Fruit fly (Drosophila melanogaster) whole organism, prepupa: Measurements from ENCODE around the gene Rad60.

Experiments
- CG10631 ChIP-seq: fragments of 200-800 bp; sonication (Bioruptor generic); optimal IDR thresholded peaks from 2 replicates; lab custom pipeline; 2016; ENCODE audit warnings: missing biosample characterization, missing genetic modification characterization
- CG10669 ChIP-seq: fragments of 200-800 bp; sonication (Bioruptor generic); optimal IDR thresholded peaks from 3 replicates; lab custom pipeline; 2018; ENCODE audit warnings: missing biosample characterization, mild to moderate bottlenecking, missing genetic modification characterization, moderate library complexity
- CG11294 ChIP-seq: fragments of 200-800 bp; sonication (Bioruptor generic); IDR thresholded peaks from 2 replicates; pipeline ENCODE4 v1.3.6; 2022; ENCODE audit warnings: missing biosample characterization, missing genetic modification characterization
- CG11762 ChIP-seq: fragments of 200-800 bp; sonication (Bioruptor generic); optimal IDR thresholded peaks from 3 replicates; lab custom pipeline; 2016; ENCODE audit warnings: missing biosample characterization, missing genetic modification characterization; ENCODE audit not compliant: insufficient read depth
- CG11902 ChIP-seq: fragments of 200-800 bp; sonication (Bioruptor generic); optimal IDR thresholded peaks from 3 replicates; lab custom pipeline; 2016; ENCODE audit warnings: missing biosample characterization, missing genetic modification characterization
- CG15336 ChIP-seq: fragments of 200-800 bp; sonication (Bioruptor generic); IDR thresholded peaks from 2 replicates; pipeline ENCODE4 v1.3.6; 2022; ENCODE audit warnings: missing biosample characterization, missing genetic modification characterization
- CG1621 ChIP-seq: fragments of 200-800 bp; sonication (Bioruptor generic); optimal IDR thresholded peaks from 3 replicates; lab custom pipeline; 2018; ENCODE audit warnings: missing biosample characterization, mild to moderate bottlenecking, missing genetic modification characterization
- CG16779 ChIP-seq: fragments of 200-800 bp; sonication (Bioruptor generic); optimal IDR thresholded peaks from 3 replicates; lab custom pipeline; 2017; ENCODE audit warnings: missing biosample characterization, mild to moderate bottlenecking, missing genetic modification characterization
- CG3032 ChIP-seq: fragments of 200-800 bp; optimal IDR thresholded peaks from 2 replicates; lab custom pipeline; 2019; ENCODE audit warnings: missing biosample characterization, mild to moderate bottlenecking, missing genetic modification characterization, moderate library complexity
- CG31627 ChIP-seq: fragments of 200-800 bp; sonication (Bioruptor generic); optimal IDR thresholded peaks from 3 replicates; lab custom pipeline; 2016; ENCODE audit warnings: missing biosample characterization, missing genetic modification characterization
- CG32006 ChIP-seq: fragments of 200-800 bp; sonication (Bioruptor generic); optimal IDR thresholded peaks from 3 replicates; lab custom pipeline; 2017; ENCODE audit warnings: missing biosample characterization, mild to moderate bottlenecking, missing genetic modification characterization
- CG34406 ChIP-seq: fragments of 200-800 bp; sonication (Bioruptor generic); optimal IDR thresholded peaks from 3 replicates; lab custom pipeline; 2016; ENCODE audit warnings: missing biosample characterization, missing genetic modification characterization
- CG3919 ChIP-seq: fragments of 200-800 bp; sonication (Bioruptor generic); optimal IDR thresholded peaks from 3 replicates; lab custom pipeline; 2016; ENCODE audit warnings: missing biosample characterization, missing genetic modification characterization
- CG4318 ChIP-seq: fragments of 200-800 bp; sonication (Bioruptor generic); optimal IDR thresholded peaks from 3 replicates; lab custom pipeline; 2017; ENCODE audit warnings: missing biosample characterization, mild to moderate bottlenecking, missing genetic modification characterization
- CG6163 ChIP-seq: fragments of 200-800 bp; sonication (Bioruptor generic); IDR thresholded peaks from 3 replicates; pipeline ENCODE4 v1.3.6; 2022; ENCODE audit warnings: missing biosample characterization, missing genetic modification characterization
- CG6276 ChIP-seq: fragments of 200-800 bp; sonication (Bioruptor generic); optimal IDR thresholded peaks from 2 replicates; lab custom pipeline; 2017; ENCODE audit warnings: missing biosample characterization, mild to moderate bottlenecking, missing genetic modification characterization
- CG6792 ChIP-seq: fragments of 200-800 bp; sonication (Bioruptor generic); optimal IDR thresholded peaks from 3 replicates; lab custom pipeline; 2016; ENCODE audit warnings: missing biosample characterization, missing genetic modification characterization
- CG6808 ChIP-seq: fragments of 200-800 bp; sonication (Bioruptor generic); optimal IDR thresholded peaks from 3 replicates; lab custom pipeline; 2017; ENCODE audit warnings: missing biosample characterization, missing genetic modification characterization, mild to moderate bottlenecking, moderate library complexity, missing genetic modification reagents
- CG6854 ChIP-seq: fragments of 200-800 bp; sonication (Bioruptor generic); optimal IDR thresholded peaks from 2 replicates; lab custom pipeline; 2017; ENCODE audit warnings: missing biosample characterization, mild to moderate bottlenecking, missing genetic modification characterization
- CG7368 ChIP-seq: fragments of 200-800 bp; sonication (Bioruptor generic); optimal IDR thresholded peaks from 3 replicates; lab custom pipeline; 2016; ENCODE audit warnings: missing biosample characterization, missing genetic modification characterization
- CG8319 ChIP-seq: fragments of 200-800 bp; sonication (Bioruptor generic); optimal IDR thresholded peaks from 3 replicates; lab custom pipeline; 2016; ENCODE audit warnings: missing biosample characterization, missing genetic modification characterization
- CG8632 ChIP-seq: fragments of 200-800 bp; sonication (Bioruptor generic); optimal IDR thresholded peaks from 3 replicates; lab custom pipeline; 2016; ENCODE audit warnings: missing biosample characterization, missing genetic modification characterization
- CG9139 ChIP-seq: fragments of 200-800 bp; sonication (Bioruptor generic); optimal IDR thresholded peaks from 3 replicates; lab custom pipeline; 2017; ENCODE audit warnings: missing biosample characterization, mild to moderate bottlenecking, missing genetic modification characterization
- Eip75B ChIP-seq: fragments of 200-800 bp; sonication (Bioruptor generic); optimal IDR thresholded peaks from 3 replicates; lab custom pipeline; 2016; ENCODE audit warnings: missing biosample characterization, missing genetic modification characterization
- Eip78C ChIP-seq: fragments of 200-800 bp; sonication (Bioruptor generic); peaks from one replicate; lab custom pipeline; 2016; ENCODE audit warnings: missing biosample characterization, missing genetic modification characterization
- Ets21C ChIP-seq: fragments of 200-800 bp; sonication (Bioruptor generic); optimal IDR thresholded peaks from 3 replicates; lab custom pipeline; 2016; ENCODE audit warnings: missing biosample characterization, missing genetic modification characterization
- Ets96B ChIP-seq: fragments of 200-800 bp; optimal IDR thresholded peaks from 2 replicates; lab custom pipeline; 2019; ENCODE audit warnings: missing biosample characterization, mild to moderate bottlenecking, missing genetic modification characterization, moderate library complexity
- Hr39 ChIP-seq: fragments of 200-800 bp; sonication (Bioruptor generic); optimal IDR thresholded peaks from 2 replicates; lab custom pipeline; 2016; ENCODE audit warnings: missing biosample characterization, missing genetic modification characterization
- Hr4 ChIP-seq: fragments of 200-800 bp; sonication (Bioruptor generic); optimal IDR thresholded peaks from 3 replicates; lab custom pipeline; 2016; ENCODE audit warnings: missing biosample characterization, missing genetic modification characterization
- Lpt ChIP-seq: fragments of 200-800 bp; sonication (Bioruptor generic); optimal IDR thresholded peaks from 3 replicates; lab custom pipeline; 2016; ENCODE audit warnings: missing biosample characterization, missing genetic modification characterization
- OdsH ChIP-seq: fragments of 200-800 bp; sonication (Bioruptor generic); optimal IDR thresholded peaks from 3 replicates; lab custom pipeline; 2016; ENCODE audit warnings: missing biosample characterization, missing genetic modification characterization
- Smox ChIP-seq: fragments of 200-800 bp; sonication (Bioruptor generic); optimal IDR thresholded peaks from 3 replicates; lab custom pipeline; 2016; ENCODE audit warnings: missing biosample characterization, missing genetic modification characterization
- Sox102F ChIP-seq: fragments of 200-800 bp; sonication (Bioruptor generic); optimal IDR thresholded peaks from 2 replicates; lab custom pipeline; 2016; ENCODE audit warnings: missing biosample characterization, mild to moderate bottlenecking, missing genetic modification characterization
- Sox14 ChIP-seq: fragments of 200-800 bp; sonication (Bioruptor generic); optimal IDR thresholded peaks from 3 replicates; lab custom pipeline; 2016; ENCODE audit warnings: missing biosample characterization, missing genetic modification characterization
- Sox15 ChIP-seq: fragments of 200-800 bp; sonication (Bioruptor generic); optimal IDR thresholded peaks from 3 replicates; lab custom pipeline; 2016; ENCODE audit warnings: missing biosample characterization, missing genetic modification characterization
- achi ChIP-seq: fragments of 200-800 bp; sonication (Bioruptor generic); optimal IDR thresholded peaks from 3 replicates; lab custom pipeline; 2016; ENCODE audit warnings: missing biosample characterization, missing genetic modification characterization
- acj6 ChIP-seq: fragments of 200-800 bp; sonication (Bioruptor generic); optimal IDR thresholded peaks from 3 replicates; lab custom pipeline; 2016; ENCODE audit warnings: missing biosample characterization, missing genetic modification characterization
- cyc ChIP-seq: fragments of 200-800 bp; sonication (Bioruptor generic); optimal IDR thresholded peaks from 3 replicates; lab custom pipeline; 2016; ENCODE audit warnings: missing biosample characterization, missing genetic modification characterization
- dac ChIP-seq: fragments of 200-800 bp; sonication (Bioruptor generic); optimal IDR thresholded peaks from 2 replicates; lab custom pipeline; 2017; ENCODE audit warnings: missing biosample characterization, mild to moderate bottlenecking, missing genetic modification characterization
- dsx ChIP-seq: fragments of 200-800 bp; optimal IDR thresholded peaks from 3 replicates; lab custom pipeline; 2019; ENCODE audit warnings: missing biosample characterization, mild to moderate bottlenecking, missing genetic modification characterization, moderate library complexity; ENCODE audit not compliant: poor library complexity, severe bottlenecking
- eg ChIP-seq: fragments of 200-800 bp; sonication (Bioruptor generic); IDR thresholded peaks from 3 replicates; pipeline ENCODE4 v1.3.6; 2022; ENCODE audit warnings: missing biosample characterization, missing genetic modification characterization
- esn ChIP-seq: fragments of 200-800 bp; sonication (Bioruptor generic); optimal IDR thresholded peaks from 2 replicates; lab custom pipeline; 2016; ENCODE audit warnings: missing biosample characterization, mild to moderate bottlenecking, missing genetic modification characterization, moderate library complexity
- fd59A ChIP-seq: fragments of 200-800 bp; sonication (Bioruptor generic); optimal IDR thresholded peaks from 2 replicates; lab custom pipeline; 2017; ENCODE audit warnings: missing biosample characterization, mild to moderate bottlenecking, missing genetic modification characterization, missing genetic modification reagents
- fd85E ChIP-seq: fragments of 200-800 bp; sonication (Bioruptor generic); optimal IDR thresholded peaks from 3 replicates; lab custom pipeline; 2016; ENCODE audit warnings: missing biosample characterization, missing genetic modification characterization
- lz ChIP-seq: fragments of 200-800 bp; sonication (Bioruptor generic); optimal IDR thresholded peaks from 3 replicates; lab custom pipeline; 2016; ENCODE audit warnings: missing biosample characterization, missing genetic modification characterization
- net ChIP-seq: fragments of 200-800 bp; sonication (Bioruptor generic); optimal IDR thresholded peaks from 3 replicates; lab custom pipeline; 2016; ENCODE audit warnings: missing biosample characterization, missing genetic modification characterization
- pdm3 ChIP-seq: fragments of 200-800 bp; sonication (Bioruptor generic); optimal IDR thresholded peaks from 3 replicates; lab custom pipeline; 2016; ENCODE audit warnings: missing biosample characterization, missing genetic modification characterization
- salr ChIP-seq, 2 experiments: fragments of 200-800 bp; sonication (Bioruptor generic); optimal IDR thresholded peaks; 3 replicates each; lab custom pipeline; 2016 to 2018; ENCODE audit warnings: missing biosample characterization in 2 of 2, missing genetic modification characterization in 2 of 2, mild to moderate bottlenecking in 1 of 2
- spab ChIP-seq: fragments of 200-800 bp; sonication (Bioruptor generic); optimal IDR thresholded peaks from 2 replicates; lab custom pipeline; 2017; ENCODE audit warnings: missing biosample characterization, mild to moderate bottlenecking, missing genetic modification characterization, missing genetic modification reagents
- ss ChIP-seq, 2 experiments: fragments of 200-800 bp; sonication (Bioruptor generic); optimal IDR thresholded peaks; 2 replicates in 1 of 2; 3 replicates in 1 of 2; lab custom pipeline; 2017 to 2018; ENCODE audit warnings: mild to moderate bottlenecking in 2 of 2, missing biosample characterization in 2 of 2, missing genetic modification characterization in 2 of 2, moderate library complexity in 1 of 2
- svp ChIP-seq: fragments of 200-800 bp; sonication (Bioruptor generic); peaks from one replicate; lab custom pipeline; 2016; ENCODE audit warnings: missing biosample characterization, missing genetic modification characterization
- vri ChIP-seq: fragments of 200-800 bp; sonication (Bioruptor generic); optimal IDR thresholded peaks from 3 replicates; lab custom pipeline; 2016; ENCODE audit warnings: missing biosample characterization, mild to moderate bottlenecking, missing genetic modification characterization

Rad60 gene

DNA sequence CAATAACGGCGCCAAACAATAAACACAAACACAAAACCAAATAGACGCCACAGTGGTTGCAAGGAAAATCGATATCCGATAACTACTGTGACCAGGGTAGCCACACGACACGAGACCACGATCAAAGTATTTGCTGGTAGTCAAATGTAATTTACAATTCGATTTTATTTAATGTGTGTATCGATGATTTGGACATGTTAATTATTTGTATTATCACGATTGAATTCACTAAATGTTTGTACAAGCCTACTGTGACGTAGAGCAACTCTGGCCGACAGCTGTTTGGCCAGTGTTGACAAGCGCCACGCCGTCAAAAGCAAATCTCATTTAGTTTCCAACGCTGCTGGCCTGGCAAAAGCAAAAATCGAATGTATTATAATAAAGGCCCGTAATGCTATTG is at the start of gene Rad60, which contains the start of gene EloA:
Gene Rad60 (minus strand): TSS at position 222 of the 400 bp plus-strand sequence.
Gene EloA (plus strand): TSS at position 308 of the 400 bp plus-strand sequence.
- TF ChIP-seq svp (GFP tag; lab: Kevin White, UChicago) = peak; percentile 87
- peak in 1 of 2 experiments; percentile 16 for TF ChIP-seq ss (GFP tag; optimal IDR thresholded peaks at IDR 0.05; lab: Kevin White, UChicago)
- TF ChIP-seq fd85E (GFP tag; lab: Kevin White, UChicago) = no peak
- TF ChIP-seq CG11902 (GFP tag; lab: Kevin White, UChicago) = peak; percentile 42
- peak; percentile 70; the same call in 2 of the 3 replicates for TF ChIP-seq CG6163 (GFP tag; lab: Robert Waterston, UW)
- TF ChIP-seq CG11762 (GFP tag; lab: Kevin White, UChicago) = peak; percentile 70
- TF ChIP-seq Sox15 (GFP tag; lab: Kevin White, UChicago) = peak; percentile 38
- peak; percentile 29; the same call in 1 of the 2 replicates for TF ChIP-seq CG15336 (GFP tag; lab: Robert Waterston, UW)
- no peak for TF ChIP-seq CG6808 (GFP tag; lab: Kevin White, UChicago)
- no peak for TF ChIP-seq spab (GFP tag; lab: Kevin White, UChicago)
- TF ChIP-seq CG1621 (tag; lab: Kevin White, UChicago) = peak; percentile 52
- TF ChIP-seq Lpt (GFP tag; lab: Kevin White, UChicago) = peak; percentile 36
- TF ChIP-seq CG31627 (GFP tag; lab: Kevin White, UChicago) = peak; percentile 83
- peak; percentile 25 for TF ChIP-seq fd59A (GFP tag; lab: Kevin White, UChicago)
- TF ChIP-seq Eip78C (GFP tag; lab: Kevin White, UChicago) = peak; percentile 91
- TF ChIP-seq CG6276 (GFP tag; lab: Kevin White, UChicago) = no peak
- peak; percentile 47 for TF ChIP-seq net
- TF ChIP-seq Eip75B = peak; percentile 79
- TF ChIP-seq CG8632 (GFP tag; lab: Kevin White, UChicago) = peak; percentile 59
- TF ChIP-seq CG6854 (GFP tag; lab: Kevin White, UChicago) = peak; percentile 33
- TF ChIP-seq CG6792 (GFP tag; lab: Kevin White, UChicago) = peak; percentile 69
- TF ChIP-seq eg (GFP tag; lab: Robert Waterston, UW) = peak; percentile 77
- TF ChIP-seq Smox (GFP tag; lab: Kevin White, UChicago) = no peak
- peak; percentile 81 for TF ChIP-seq cyc (GFP tag; lab: Kevin White, UChicago)
- no peak for TF ChIP-seq dac (GFP tag; lab: Kevin White, UChicago)
- peak; percentile 49 for TF ChIP-seq Ets96B (tag; lab: Kevin White, UChicago)
- peak; percentile 83 for TF ChIP-seq Hr39 (GFP tag; lab: Kevin White, UChicago)
- peak; percentile 67 for TF ChIP-seq CG3032
- peak; percentile 73 for TF ChIP-seq CG34406 (GFP tag; lab: Kevin White, UChicago)
- peak; percentile 50 for TF ChIP-seq CG10669 (GFP tag; lab: Kevin White, UChicago)
- peak; percentile 76 for TF ChIP-seq achi (GFP tag; lab: Kevin White, UChicago)
- TF ChIP-seq Hr4 = peak; percentile 81
- TF ChIP-seq esn = peak; percentile 87
- peak; percentile 66 for TF ChIP-seq CG7368 (GFP tag; lab: Kevin White, UChicago)
- peak; percentile 81 for TF ChIP-seq Sox102F
- peak; percentile 72 for TF ChIP-seq CG10631 (GFP tag; lab: Kevin White, UChicago)
- TF ChIP-seq Sox14 (GFP tag; lab: Kevin White, UChicago) = peak; percentile 89
- TF ChIP-seq CG11294 (GFP tag; lab: Robert Waterston, UW) = 0 out of 2 replicates have a peak, but pooled peaks have one; percentile 14
- no peak for TF ChIP-seq Ets21C (GFP tag; lab: Kevin White, UChicago)
- TF ChIP-seq CG32006 (GFP tag; lab: Kevin White, UChicago) = peak; percentile 59
- peak; percentile 56 for TF ChIP-seq CG8319 (GFP tag; lab: Kevin White, UChicago)
- TF ChIP-seq lz (GFP tag; lab: Kevin White, UChicago) = peak; percentile 85
- TF ChIP-seq vri (GFP tag; lab: Kevin White, UChicago) = no peak
- peak; percentile 80 for TF ChIP-seq acj6 (GFP tag; lab: Kevin White, UChicago)
- peak; percentile 83 for TF ChIP-seq CG3919 (GFP tag; lab: Kevin White, UChicago)
- TF ChIP-seq pdm3 = peak; percentile 84
- TF ChIP-seq dsx (GFP tag; lab: Kevin White, UChicago) = peak; percentile 43
- no peak for TF ChIP-seq CG16779 (tag; lab: Kevin White, UChicago)
- TF ChIP-seq CG9139 (GFP tag; lab: Kevin White, UChicago) = no peak
- TF ChIP-seq CG4318 (GFP tag; lab: Kevin White, UChicago) = peak; percentile 16
- peak; percentile 82 for TF ChIP-seq OdsH (GFP tag; lab: Kevin White, UChicago)
- peak in 1 of 2 experiments; percentile 50 for TF ChIP-seq salr (GFP tag; optimal IDR thresholded peaks at IDR 0.05; lab: Kevin White, UChicago)
